Worm (Caenorhabditis elegans): Measurements from ENCODE around the gene T10C6.7.

The T10C6.7 gene

ce11 chrV:16045837-16046236, 14.3 kb upstream of the T10C6.7 start, which contains the start of gene T10C6.15:
Gene T10C6.15 (minus strand): TSS chrV:16045940.
- TF ChIP-seq mxl-3 (GFP tag; optimal IDR thresholded peaks at IDR 0.05): peak; percentile 18
- no peak for TF ChIP-seq egl-43 (GFP tag; IDR thresholded peaks at IDR 0.05)
- TF ChIP-seq lsy-2 (tag; optimal IDR thresholded peaks at IDR 0.05): no peak
- TF ChIP-seq hlh-11 (tag; optimal IDR thresholded peaks at IDR 0.05): peak; percentile 91
- peak; percentile 20 for TF ChIP-seq nhr-6 (tag; optimal IDR thresholded peaks at IDR 0.05)
- peak; percentile 38 for TF ChIP-seq T20F7.1 (GFP tag; optimal IDR thresholded peaks at IDR 0.05)
- TF ChIP-seq hif-1 (tag; optimal IDR thresholded peaks at IDR 0.05): peak in 1 of 2 experiments; percentile 4
- TF ChIP-seq dve-1 (tag; optimal IDR thresholded peaks at IDR 0.05; ENCODE audit: insufficient read depth): peak; percentile 97
- no peak for TF ChIP-seq daf-12 (tag; optimal IDR thresholded peaks at IDR 0.05)
- peak; percentile 74 for TF ChIP-seq php-3 (GFP tag; IDR thresholded peaks at IDR 0.05)
- no peak for TF ChIP-seq ama-1 (optimal IDR thresholded peaks at IDR 0.05)
- peak; percentile 67 for TF ChIP-seq pqm-1 (tag; optimal IDR thresholded peaks at IDR 0.05)
- peak; percentile 80 for TF ChIP-seq nhr-28 (tag; optimal IDR thresholded peaks at IDR 0.05)
- no peak for TF ChIP-seq zip-11 (GFP tag; IDR thresholded peaks at IDR 0.05)
- TF ChIP-seq Y75B8A.6 (GFP tag; IDR thresholded peaks at IDR 0.05): no peak
- no peak for TF ChIP-seq nhr-237 (tag; optimal IDR thresholded peaks at IDR 0.05)
- peak; percentile 89 for TF ChIP-seq nhr-102 (tag; optimal IDR thresholded peaks at IDR 0.05)
- no peak for TF ChIP-seq ztf-7 (tag; optimal IDR thresholded peaks at IDR 0.05)
- TF ChIP-seq lin-1 (GFP tag; IDR thresholded peaks at IDR 0.05): peak; percentile 83
- TF ChIP-seq gei-8 (GFP tag; optimal IDR thresholded peaks at IDR 0.05): no peak
- peak; percentile 69 for TF ChIP-seq tra-1 (GFP tag; IDR thresholded peaks at IDR 0.05)
- TF ChIP-seq ZK337.2 (GFP tag; IDR thresholded peaks at IDR 0.05): no peak
- TF ChIP-seq hlh-30 (tag; optimal IDR thresholded peaks at IDR 0.05; ENCODE audit: insufficient read depth): peak; percentile 77
- peak; percentile 95 for TF ChIP-seq dmd-6 (GFP tag; IDR thresholded peaks at IDR 0.05)
- TF ChIP-seq snpc-4 (tag; optimal IDR thresholded peaks at IDR 0.05): no peak
- TF ChIP-seq daf-19 (GFP tag; conservative IDR thresholded peaks at IDR 0.05): no peak
- peak in 1 of 2 experiments; percentile 91 for TF ChIP-seq daf-16 (GFP tag; optimal IDR thresholded peaks at IDR 0.05)
- TF ChIP-seq daf-16 (tag; optimal IDR thresholded peaks at IDR 0.05): peak; percentile 100
- TF ChIP-seq nhr-11 (tag; optimal IDR thresholded peaks at IDR 0.05): no peak
- TF ChIP-seq mdl-1 (tag; optimal IDR thresholded peaks at IDR 0.05): peak in 1 of 2 experiments; percentile 72
- no peak for TF ChIP-seq lin-13 (GFP tag; optimal IDR thresholded peaks at IDR 0.05)
- peak; percentile 91 for TF ChIP-seq nhr-48 (tag; optimal IDR thresholded peaks at IDR 0.05)
- TF ChIP-seq nhr-77 (tag; optimal IDR thresholded peaks at IDR 0.05): peak; percentile 58
- peak; percentile 46 for TF ChIP-seq nhr-10 (tag; optimal IDR thresholded peaks at IDR 0.05)

DNA sequence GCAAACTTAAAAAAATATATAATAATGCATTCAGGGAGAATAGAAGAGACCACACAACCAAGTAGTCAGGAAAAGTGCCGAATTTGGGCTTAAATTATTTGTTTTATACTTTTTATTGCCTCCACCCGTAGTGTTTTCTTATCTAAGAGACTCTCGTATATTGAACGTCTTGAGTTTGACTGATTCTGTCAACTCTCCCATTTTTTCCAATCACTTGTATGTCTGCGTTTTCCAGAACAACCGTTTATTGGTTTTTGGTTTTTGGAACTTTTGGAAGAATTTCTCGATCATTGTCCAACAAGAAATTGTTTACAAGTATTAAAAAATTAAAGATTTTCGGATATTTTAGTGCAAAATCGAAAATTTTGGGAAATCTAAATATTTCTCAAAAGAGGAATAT, 12.2 kb upstream of the T10C6.7 start:
- TF ChIP-seq nhr-25 (tag; optimal IDR thresholded peaks at IDR 0.05; ENCODE audit: borderline replicate concordance, insufficient read depth): no peak
- TF ChIP-seq ztf-11 (tag; optimal IDR thresholded peaks at IDR 0.05): no peak
- peak; percentile 51 for TF ChIP-seq hlh-11 (tag; optimal IDR thresholded peaks at IDR 0.05)
- no peak for TF ChIP-seq daf-12 (tag; optimal IDR thresholded peaks at IDR 0.05)
- no peak for TF ChIP-seq ceh-44 (GFP tag; IDR thresholded peaks at IDR 0.05)
- no peak for TF ChIP-seq F37D6.2 (tag; optimal IDR thresholded peaks at IDR 0.05)
- TF ChIP-seq Y75B8A.6 (GFP tag; IDR thresholded peaks at IDR 0.05): no peak
- peak; percentile 81 for TF ChIP-seq aha-1 (tag)
- TF ChIP-seq daf-16 (GFP tag; optimal IDR thresholded peaks at IDR 0.05): no peak
- peak; percentile 69 for TF ChIP-seq daf-16 (tag; optimal IDR thresholded peaks at IDR 0.05)
- TF ChIP-seq dve-1 (tag; optimal IDR thresholded peaks at IDR 0.05; ENCODE audit: insufficient read depth): peak; percentile 74
- TF ChIP-seq nhr-48 (tag; optimal IDR thresholded peaks at IDR 0.05): no peak
- no peak for TF ChIP-seq egl-43 (GFP tag; IDR thresholded peaks at IDR 0.05)
- 0 out of 2 replicates have a peak, but pooled peaks have one; percentile 21 for TF ChIP-seq lin-1 (GFP tag; IDR thresholded peaks at IDR 0.05)
- 0 out of 2 replicates have a peak, but pooled peaks have one; percentile 5 for TF ChIP-seq nhr-42 (GFP tag; IDR thresholded peaks at IDR 0.05)
- TF ChIP-seq spr-3 (GFP tag; optimal IDR thresholded peaks at IDR 0.05): no peak
- peak; percentile 2 for TF ChIP-seq pqm-1 (tag; optimal IDR thresholded peaks at IDR 0.05)
- TF ChIP-seq hlh-30 (tag; optimal IDR thresholded peaks at IDR 0.05; ENCODE audit: insufficient read depth): no peak
- TF ChIP-seq dmd-6 (GFP tag; IDR thresholded peaks at IDR 0.05): peak; percentile 76
- TF ChIP-seq ctbp-1 (GFP tag; IDR thresholded peaks at IDR 0.05): no peak
- peak; percentile 42 for TF ChIP-seq nhr-28 (tag; optimal IDR thresholded peaks at IDR 0.05)
- no peak for TF ChIP-seq vab-7 (GFP tag; IDR thresholded peaks at IDR 0.05)
- no peak for TF ChIP-seq D1046.2 (GFP tag; IDR thresholded peaks at IDR 0.05)
- no peak for TF ChIP-seq T26A8.4 (GFP tag; IDR thresholded peaks at IDR 0.05)
- peak; percentile 68 for TF ChIP-seq php-3 (GFP tag; IDR thresholded peaks at IDR 0.05)

Data from whole organism, L4 larva.